Worm (Caenorhabditis elegans) whole organism, L2 larva: ENCODE measurements around the gene nstp-9.

Experiments
- C34F6.9 ChIP-seq: fragments of 150-350 bp; optimal IDR thresholded peaks from 2 replicates; lab custom pipeline; 2014; ENCODE audit warnings: missing biosample characterization, missing genetic modification characterization
- F13H6.1 ChIP-seq: sonication (generic microtip); optimal IDR thresholded peaks from 2 replicates; lab custom pipeline; 2016; ENCODE audit warnings: missing genetic modification characterization, missing compliant biosample characterization
- R02D3.7 ChIP-seq: fragments of 150-350 bp; optimal IDR thresholded peaks from 2 replicates; lab custom pipeline; 2014; ENCODE audit warnings: missing biosample characterization, missing genetic modification characterization
- Y55F3AM.14 ChIP-seq: fragments of 200-800 bp; sonication (Bioruptor generic); optimal IDR thresholded peaks from 2 replicates; lab custom pipeline; 2018; ENCODE audit warnings: mild to moderate bottlenecking, missing genetic modification characterization, missing compliant biosample characterization
- ZK546.5 ChIP-seq: sonication (generic microtip); optimal IDR thresholded peaks from 2 replicates; lab custom pipeline; 2017; ENCODE audit warnings: missing biosample characterization, missing genetic modification characterization
- alr-1 ChIP-seq: fragments of 150-350 bp; optimal IDR thresholded peaks from 2 replicates; lab custom pipeline; 2014; ENCODE audit warnings: missing biosample characterization, missing genetic modification characterization
- aly-2 ChIP-seq: fragments of 150-350 bp; optimal IDR thresholded peaks from 2 replicates; lab custom pipeline; 2014; ENCODE audit warnings: missing biosample characterization, missing genetic modification characterization
- ama-1 ChIP-seq: fragments of 150-350 bp; optimal IDR thresholded peaks from 2 replicates; lab custom pipeline; 2018; ENCODE audit warnings: inconsistent platforms
- ceh-16 ChIP-seq: fragments of 150-350 bp; optimal IDR thresholded peaks from 2 replicates; lab custom pipeline; 2014; ENCODE audit warnings: missing biosample characterization, missing genetic modification characterization
- ceh-82 ChIP-seq: fragments of 150-350 bp; optimal IDR thresholded peaks from 2 replicates; lab custom pipeline; 2014; ENCODE audit warnings: missing biosample characterization, missing genetic modification characterization
- crh-2 ChIP-seq: sonication (generic microtip); optimal IDR thresholded peaks from 2 replicates; lab custom pipeline; 2017; ENCODE audit warnings: missing biosample characterization, missing genetic modification characterization
- dmd-4 ChIP-seq: sonication (generic microtip); optimal IDR thresholded peaks from 2 replicates; lab custom pipeline; 2017; ENCODE audit warnings: missing biosample characterization, missing genetic modification characterization
- egl-27 ChIP-seq: sonication (generic microtip); optimal IDR thresholded peaks from 3 replicates; lab custom pipeline; 2017; ENCODE audit warnings: missing biosample characterization, missing genetic modification reagents, missing genetic modification characterization
- elt-1 ChIP-seq: fragments of 150-350 bp; optimal IDR thresholded peaks from 2 replicates; lab custom pipeline; 2014; ENCODE audit warnings: missing biosample characterization, missing genetic modification characterization
- fos-1 ChIP-seq: fragments of 150-350 bp; optimal IDR thresholded peaks from 2 replicates; lab custom pipeline; 2014; ENCODE audit warnings: missing biosample characterization, missing genetic modification characterization
- gmeb-1 ChIP-seq: fragments of 150-350 bp; optimal IDR thresholded peaks from 2 replicates; lab custom pipeline; 2014; ENCODE audit warnings: missing biosample characterization, missing genetic modification characterization
- lin-11 ChIP-seq: fragments of 150-350 bp; sonication (generic microtip); optimal IDR thresholded peaks from 2 replicates; lab custom pipeline; 2014; ENCODE audit warnings: missing biosample characterization, missing genetic modification characterization, inconsistent platforms, mixed read lengths
- lin-13 ChIP-seq: fragments of 150-350 bp; optimal IDR thresholded peaks from 2 replicates; lab custom pipeline; 2014; ENCODE audit warnings: missing biosample characterization, missing genetic modification reagents, missing genetic modification characterization
- lin-39 ChIP-seq: fragments of 150-350 bp; optimal IDR thresholded peaks from 2 replicates; lab custom pipeline; 2014; ENCODE audit warnings: missing biosample characterization, missing genetic modification reagents, missing genetic modification characterization
- lsy-2 ChIP-seq, 2 experiments: fragments of 150-350 bp in 1 of 2; sonication (generic microtip) in 1 of 2; optimal IDR thresholded peaks; 2 replicates each; lab custom pipeline; 2014 to 2017; ENCODE audit warnings: missing biosample characterization in 2 of 2, missing genetic modification characterization in 2 of 2
- mbf-1 ChIP-seq: sonication (generic microtip); optimal IDR thresholded peaks from 2 replicates; lab custom pipeline; 2017; ENCODE audit warnings: missing biosample characterization, missing genetic modification characterization
- mdl-1 ChIP-seq, 2 experiments: fragments of 150-350 bp in 1 of 2; sonication (generic microtip) in 1 of 2; optimal IDR thresholded peaks; 2 replicates each; lab custom pipeline; 2017; ENCODE audit warnings: missing biosample characterization in 2 of 2, missing genetic modification characterization in 2 of 2
- nhr-10 ChIP-seq: sonication (generic microtip); optimal IDR thresholded peaks from 2 replicates; lab custom pipeline; 2017; ENCODE audit warnings: missing biosample characterization, missing genetic modification characterization
- nhr-12 ChIP-seq: fragments of 150-350 bp; optimal IDR thresholded peaks from 2 replicates; lab custom pipeline; 2014; ENCODE audit warnings: missing biosample characterization, missing genetic modification characterization
- nhr-129 ChIP-seq: fragments of 150-350 bp; optimal IDR thresholded peaks from 2 replicates; lab custom pipeline; 2014; ENCODE audit warnings: missing biosample characterization, missing genetic modification characterization
- nhr-21 ChIP-seq: fragments of 150-350 bp; optimal IDR thresholded peaks from 2 replicates; lab custom pipeline; 2014; ENCODE audit warnings: missing biosample characterization, missing genetic modification characterization
- nhr-23 ChIP-seq: fragments of 150-350 bp; optimal IDR thresholded peaks from 2 replicates; lab custom pipeline; 2014; ENCODE audit warnings: missing biosample characterization, missing genetic modification reagents, missing genetic modification characterization
- nhr-25 ChIP-seq: fragments of 150-350 bp; sonication (generic microtip); optimal IDR thresholded peaks from 3 replicates; lab custom pipeline; 2014; ENCODE audit warnings: missing biosample characterization, missing genetic modification characterization
- nhr-6 ChIP-seq: fragments of 150-350 bp; optimal IDR thresholded peaks from 2 replicates; lab custom pipeline; 2014; ENCODE audit warnings: missing biosample characterization, missing genetic modification characterization
- peb-1 ChIP-seq: fragments of 150-350 bp; optimal IDR thresholded peaks from 2 replicates; lab custom pipeline; 2014; ENCODE audit warnings: missing biosample characterization, missing genetic modification characterization
- sem-4 ChIP-seq: fragments of 150-350 bp; optimal IDR thresholded peaks from 2 replicates; lab custom pipeline; 2014; ENCODE audit warnings: missing biosample characterization, missing genetic modification reagents, missing genetic modification characterization
- skn-1 ChIP-seq: sonication (generic microtip); optimal IDR thresholded peaks from 2 replicates; lab custom pipeline; 2017; ENCODE audit warnings: missing biosample characterization, missing genetic modification characterization
- sma-3 ChIP-seq: sonication (generic microtip); optimal IDR thresholded peaks from 2 replicates; lab custom pipeline; 2016; ENCODE audit warnings: missing genetic modification reagents, missing genetic modification characterization, missing compliant biosample characterization
- sma-9 ChIP-seq, 2 experiments: fragments of 150-350 bp in 1 of 2; sonication (generic microtip) in 1 of 2; optimal IDR thresholded peaks; 2 replicates each; lab custom pipeline; 2014 to 2016; ENCODE audit warnings: missing genetic modification characterization in 2 of 2, mild to moderate bottlenecking in 1 of 2, missing biosample characterization in 1 of 2, missing compliant biosample characterization in 1 of 2, missing genetic modification reagents in 1 of 2, moderate library complexity in 1 of 2
- snpc-4 ChIP-seq: fragments of 150-350 bp; optimal IDR thresholded peaks from 2 replicates; lab custom pipeline; 2014; ENCODE audit warnings: missing biosample characterization, missing genetic modification characterization
- unc-39 ChIP-seq: fragments of 150-350 bp; optimal IDR thresholded peaks from 2 replicates; lab custom pipeline; 2014; ENCODE audit warnings: missing biosample characterization, missing genetic modification characterization
- unc-55 ChIP-seq: fragments of 150-350 bp; sonication (generic microtip); optimal IDR thresholded peaks from 3 replicates; lab custom pipeline; 2014; ENCODE audit warnings: missing biosample characterization, missing genetic modification reagents, missing genetic modification characterization
- unc-62 ChIP-seq: fragments of 150-350 bp; optimal IDR thresholded peaks from 2 replicates; lab custom pipeline; 2014; ENCODE audit warnings: missing biosample characterization, missing genetic modification reagents, missing genetic modification characterization
- ztf-1 ChIP-seq: fragments of 200-800 bp; sonication (Bioruptor generic); conservative IDR thresholded peaks from 2 replicates; pipeline ENCODE4 v1.3.6; 2022; ENCODE audit warnings: missing genetic modification characterization, missing compliant biosample characterization
- ztf-11 ChIP-seq: sonication (generic microtip); optimal IDR thresholded peaks from 2 replicates; lab custom pipeline; 2017; ENCODE audit warnings: missing biosample characterization, missing genetic modification characterization
- ztf-4 ChIP-seq: fragments of 150-350 bp; optimal IDR thresholded peaks from 2 replicates; lab custom pipeline; 2014; ENCODE audit warnings: missing biosample characterization, missing genetic modification characterization

The nstp-9 gene

ce11 chrX:10919613-10920012, at the start of gene nstp-9:
Gene nstp-9 (minus strand): TSS chrX:10919713.
- TF ChIP-seq nhr-25 (no peak), F13H6.1 (tag; lab: Kevin White, UChicago) (no peak)

- TF ChIP-seq ceh-16 = no peak
- TF ChIP-seq ceh-82 = no peak
- no peak for TF ChIP-seq fos-1 (tag; lab: Kevin White, UChicago)
- no peak for TF ChIP-seq ztf-1 (GFP tag; lab: Robert Waterston, UW)
- no peak for TF ChIP-seq ama-1 (lab: Kevin White, UChicago)
- TF ChIP-seq gmeb-1 (tag; lab: Kevin White, UChicago) = no peak
- TF ChIP-seq dmd-4 (tag; lab: Kevin White, UChicago) = no peak
- TF ChIP-seq sma-9 (GFP tag; optimal IDR thresholded peaks at IDR 0.05; lab: Kevin White, UChicago) = no peak
- no peak for TF ChIP-seq sma-9 (tag; optimal IDR thresholded peaks at IDR 0.05; lab: Kevin White, UChicago)
- TF ChIP-seq unc-55 (GFP tag; lab: Kevin White, UChicago) = no peak
- no peak for TF ChIP-seq mdl-1 (tag; optimal IDR thresholded peaks at IDR 0.05; lab: Kevin White, UChicago)
- TF ChIP-seq lin-11 (tag; lab: Kevin White, UChicago) = no peak
- no peak for TF ChIP-seq nhr-21 (tag; lab: Kevin White, UChicago)
- no peak for TF ChIP-seq F13H6.1 (tag; lab: Kevin White, UChicago)
Observed at ce11 chrX:10967698-10968097, 48.2 kb upstream of the nstp-9 start, which contains the start of gene K09C8.9. Gene K09C8.9 (minus strand): TSS chrX:10967798.

DNA sequence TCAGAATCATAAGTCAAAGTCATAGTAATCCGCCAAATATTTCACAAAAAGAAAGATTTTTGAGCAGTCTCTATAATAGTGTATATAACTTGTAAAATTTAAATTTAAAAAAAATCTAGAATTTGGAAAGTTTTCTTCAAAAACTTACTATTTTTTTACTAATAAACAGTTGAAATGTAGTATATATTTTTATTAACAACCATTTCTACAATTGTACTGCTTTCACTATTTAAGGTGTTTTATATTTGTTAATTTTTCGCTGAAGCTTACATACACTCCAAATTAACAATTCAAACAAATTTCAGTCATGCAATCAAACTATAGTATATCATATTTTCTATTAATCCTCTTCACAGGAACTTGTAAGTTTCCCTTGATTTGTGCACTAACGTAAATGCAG, 46.7 kb upstream of the nstp-9 start, which contains the start of gene lge-1:
TSS of gene lge-1 (plus strand) at position 301 of the 400 bp plus-strand sequence.
- no peak for TF ChIP-seq nhr-25
- TF ChIP-seq ztf-11 (tag; lab: Kevin White, UChicago) = no peak

- TF ChIP-seq F13H6.1 (tag; lab: Kevin White, UChicago) (no peak), dmd-4 (tag; lab: Kevin White, UChicago) (no peak), unc-55 (GFP tag; lab: Kevin White, UChicago) (no peak), unc-39 (tag; lab: Kevin White, UChicago) (no peak), gmeb-1 (tag; lab: Kevin White, UChicago) (no peak), lin-39 (tag; lab: Kevin White, UChicago) (no peak), lin-11 (tag; lab: Kevin White, UChicago) (no peak), ztf-11 (tag; lab: Kevin White, UChicago) (no peak), nhr-6 (tag; lab: Kevin White, UChicago) (no peak), C34F6.9 (tag; lab: Kevin White, UChicago) (no peak), mbf-1 (tag; lab: Kevin White, UChicago) (no peak), nhr-129 (tag; lab: Kevin White, UChicago) (no peak), sem-4 (tag; lab: Kevin White, UChicago) (no peak), R02D3.7 (tag; lab: Kevin White, UChicago) (no peak), nhr-10 (no peak), mdl-1 (tag; optimal IDR thresholded peaks at IDR 0.05; lab: Kevin White, UChicago) (no peak), nhr-21 (tag; lab: Kevin White, UChicago) (no peak)
Observed at ce11 chrX:10965508-10965907, 46.0 kb upstream of the nstp-9 start.

DNA sequence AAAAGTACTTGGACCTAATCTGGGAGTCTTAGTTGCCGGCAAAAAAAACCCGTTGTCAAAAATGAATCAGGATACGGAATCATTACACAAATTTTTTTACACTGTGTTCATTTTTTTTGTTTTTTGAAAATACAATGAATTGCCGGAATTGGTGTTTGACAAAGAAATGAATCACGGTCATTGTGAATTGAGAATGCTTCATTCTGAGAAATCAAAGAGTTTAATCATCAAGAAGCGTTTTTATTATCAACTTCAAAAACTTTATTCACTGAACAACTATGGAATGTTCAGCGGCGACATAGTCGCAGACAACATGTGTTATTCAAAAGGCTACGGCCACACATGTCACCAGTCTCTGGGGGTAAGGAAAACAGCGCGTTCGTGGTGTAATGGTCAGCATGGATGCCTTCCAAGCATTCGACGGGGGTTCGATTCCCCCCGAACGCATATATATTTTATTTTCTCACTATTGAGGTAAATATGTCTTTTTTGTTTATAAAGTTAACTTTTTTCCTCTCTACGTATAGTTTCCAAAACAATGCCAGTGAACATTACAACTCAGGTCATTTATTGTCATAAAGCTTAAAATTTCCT, 44.0 kb upstream of the nstp-9 start, which contains the start of gene nas-10:
TSS of gene nas-10 (minus strand) at position 51 of the 594 bp plus-strand sequence.
- TF ChIP-seq aly-2 (tag; lab: Kevin White, UChicago) (no peak), ZK546.5 (no peak), nhr-25 (no peak), elt-1 (no peak), lin-39 (tag; lab: Kevin White, UChicago) (no peak), unc-39 (tag; lab: Kevin White, UChicago) (no peak), lin-11 (tag; lab: Kevin White, UChicago) (no peak), F13H6.1 (tag; lab: Kevin White, UChicago) (peak; percentile 61), peb-1 (tag; lab: Kevin White, UChicago) (no peak), sma-3 (GFP tag; lab: Kevin White, UChicago) (peak; percentile 67), skn-1 (tag; lab: Kevin White, UChicago) (peak; percentile 8), ztf-1 (GFP tag; lab: Robert Waterston, UW) (no peak), ztf-11 (tag; lab: Kevin White, UChicago) (no peak), unc-62 (GFP tag; lab: Kevin White, UChicago) (no peak), lin-13 (peak; percentile 39), snpc-4 (tag; lab: Kevin White, UChicago) (no peak), nhr-23 (no peak), nhr-129 (tag; lab: Kevin White, UChicago) (peak; percentile 67), nhr-21 (tag; lab: Kevin White, UChicago) (peak; percentile 59), alr-1 (tag; lab: Kevin White, UChicago) (no peak), ceh-82 (no peak), egl-27 (no peak), dmd-4 (tag; lab: Kevin White, UChicago) (no peak), Y55F3AM.14 (GFP tag; lab: Kevin White, UChicago) (peak; percentile 56), lsy-2 (tag; optimal IDR thresholded peaks at IDR 0.05; lab: Kevin White, UChicago) (peak in 1 of 2 experiments; percentile 19), gmeb-1 (tag; lab: Kevin White, UChicago) (no peak), fos-1 (tag; lab: Kevin White, UChicago) (peak; percentile 46), ztf-4 (no peak), crh-2 (peak; percentile 66), nhr-12 (tag; lab: Kevin White, UChicago) (no peak), ama-1 (lab: Kevin White, UChicago) (no peak), R02D3.7 (tag; lab: Kevin White, UChicago) (no peak), mbf-1 (tag; lab: Kevin White, UChicago) (no peak)
